Worm (Caenorhabditis elegans) whole organism, young adult: ENCODE results near the gene srx-5.

Experiments
- F10E7.11 ChIP-seq: sonication (generic microtip); optimal IDR thresholded peaks from 2 replicates; lab custom pipeline; 2017; ENCODE audit warnings: mild to moderate bottlenecking, missing genetic modification characterization, moderate library complexity, missing compliant biosample characterization
- F57A8.1 ChIP-seq: fragments of 200-800 bp; sonication (Bioruptor generic); optimal IDR thresholded peaks from 2 replicates; lab custom pipeline; 2018; ENCODE audit warnings: mild to moderate bottlenecking, missing genetic modification characterization, moderate library complexity, missing compliant biosample characterization
- T26A5.8 ChIP-seq: sonication (generic microtip); optimal IDR thresholded peaks from 2 replicates; lab custom pipeline; 2016; ENCODE audit warnings: missing genetic modification characterization, missing compliant biosample characterization
- ZK185.1 ChIP-seq: sonication (generic microtip); optimal IDR thresholded peaks from 2 replicates; lab custom pipeline; 2016; ENCODE audit warnings: mild to moderate bottlenecking, missing genetic modification characterization, missing compliant biosample characterization; ENCODE audit not compliant: poor library complexity, severe bottlenecking
- aptf-3 ChIP-seq: fragments of 200-800 bp; sonication (Bioruptor generic); IDR thresholded peaks from 2 replicates; pipeline ENCODE4 v1.3.6; 2022; ENCODE audit warnings: missing genetic modification characterization, missing compliant biosample characterization
- athp-1 ChIP-seq: sonication (generic microtip); optimal IDR thresholded peaks from 2 replicates; lab custom pipeline; 2017; ENCODE audit warnings: mild to moderate bottlenecking, missing genetic modification characterization, missing compliant biosample characterization
- attf-5 ChIP-seq: fragments of 200-800 bp; sonication (Bioruptor generic); optimal IDR thresholded peaks from 2 replicates; lab custom pipeline; 2018; ENCODE audit warnings: mild to moderate bottlenecking, missing genetic modification characterization, missing compliant biosample characterization
- cebp-1 ChIP-seq, 2 experiments: fragments of 200-800 bp in 1 of 2; sonication (Bioruptor generic) in 1 of 2; sonication (generic microtip) in 1 of 2; IDR thresholded peaks in 1 of 2; optimal IDR thresholded peaks in 1 of 2; 2 replicates each; pipeline versions ENCODE4 v1.3.6 to Lab custom; 2017 to 2022; ENCODE audit warnings: missing compliant biosample characterization in 2 of 2, missing genetic modification characterization in 2 of 2, mild to moderate bottlenecking in 1 of 2, missing genetic modification reagents in 1 of 2, moderate library complexity in 1 of 2
- cebp-2 ChIP-seq: fragments of 200-800 bp; sonication (Bioruptor generic); IDR thresholded peaks from 2 replicates; pipeline ENCODE4 v1.3.6; 2022; ENCODE audit warnings: missing genetic modification characterization, missing compliant biosample characterization
- ceh-58 ChIP-seq: fragments of 200-800 bp; sonication (Bioruptor generic); IDR thresholded peaks from 2 replicates; pipeline ENCODE4 v1.3.6; 2022; ENCODE audit warnings: missing genetic modification characterization, missing compliant biosample characterization
- ceh-79 ChIP-seq: sonication (generic microtip); optimal IDR thresholded peaks from 2 replicates; lab custom pipeline; 2017; ENCODE audit warnings: mild to moderate bottlenecking, missing genetic modification characterization, missing compliant biosample characterization
- ceh-91 ChIP-seq: fragments of 200-800 bp; sonication (Bioruptor generic); IDR thresholded peaks from 2 replicates; pipeline ENCODE4 v1.3.6; 2022; ENCODE audit warnings: missing genetic modification reagents, missing genetic modification characterization, missing compliant biosample characterization
- die-1 ChIP-seq: sonication (generic microtip); optimal IDR thresholded peaks from 2 replicates; lab custom pipeline; 2016; ENCODE audit warnings: missing genotype, mild to moderate bottlenecking, missing genetic modification characterization, missing compliant biosample characterization
- dox-1 ChIP-seq: fragments of 200-800 bp; sonication (Bioruptor generic); IDR thresholded peaks from 2 replicates; pipeline ENCODE4 v1.3.6; 2022; ENCODE audit warnings: missing genetic modification reagents, missing genetic modification characterization, missing compliant biosample characterization
- egl-18 ChIP-seq: fragments of 200-800 bp; sonication (Bioruptor generic); IDR thresholded peaks from 2 replicates; pipeline ENCODE4 v1.3.6; 2022; ENCODE audit warnings: missing genetic modification reagents, missing genetic modification characterization, missing compliant biosample characterization
- ekl-4 ChIP-seq: fragments of 200-800 bp; sonication (Bioruptor generic); IDR thresholded peaks from 2 replicates; pipeline ENCODE4 v1.3.6; 2022; ENCODE audit warnings: missing genetic modification reagents, missing genetic modification characterization, missing compliant biosample characterization
- ets-4 ChIP-seq: fragments of 200-800 bp; sonication (Bioruptor generic); optimal IDR thresholded peaks from 2 replicates; lab custom pipeline; 2018; ENCODE audit warnings: mild to moderate bottlenecking, missing genetic modification characterization, missing compliant biosample characterization
- hlh-12 ChIP-seq: sonication (generic microtip); optimal IDR thresholded peaks from 2 replicates; lab custom pipeline; 2016; ENCODE audit warnings: missing genetic modification characterization, missing compliant biosample characterization
- hlh-26 ChIP-seq: fragments of 200-800 bp; sonication (Bioruptor generic); conservative IDR thresholded peaks from 2 replicates; pipeline ENCODE4 v1.3.6; 2022; ENCODE audit warnings: missing genetic modification reagents, missing genetic modification characterization, missing compliant biosample characterization
- hmg-1.2 ChIP-seq: fragments of 200-800 bp; sonication (Bioruptor generic); IDR thresholded peaks from 2 replicates; pipeline ENCODE4 v1.3.6; 2022; ENCODE audit warnings: missing genetic modification reagents, missing genetic modification characterization, missing compliant biosample characterization
- hmg-20 ChIP-seq: fragments of 200-800 bp; sonication (Bioruptor generic); IDR thresholded peaks from 2 replicates; pipeline ENCODE4 v1.3.6; 2022; ENCODE audit warnings: missing genetic modification reagents, missing genetic modification characterization, missing compliant biosample characterization
- hrde-1 ChIP-seq: sonication (generic microtip); optimal IDR thresholded peaks from 2 replicates; lab custom pipeline; 2016; ENCODE audit warnings: missing genetic modification characterization, mild to moderate bottlenecking, missing compliant biosample characterization, moderate library complexity, missing genotype, missing genetic modification reagents, borderline replicate concordance
- hsf-1 ChIP-seq: fragments of 200-800 bp; sonication (Bioruptor generic); IDR thresholded peaks from 2 replicates; pipeline ENCODE4 v1.3.6; 2022; ENCODE audit warnings: missing genetic modification reagents, missing genetic modification characterization, missing compliant biosample characterization
- lag-1 ChIP-seq: fragments of 200-800 bp; sonication (Bioruptor generic); IDR thresholded peaks from 2 replicates; pipeline ENCODE4 v1.3.6; 2022; ENCODE audit warnings: missing genetic modification reagents, missing genetic modification characterization, missing compliant biosample characterization
- let-526 ChIP-seq: fragments of 200-800 bp; sonication (Bioruptor generic); IDR thresholded peaks from 2 replicates; pipeline ENCODE4 v1.3.6; 2022; ENCODE audit warnings: missing genetic modification reagents, missing genetic modification characterization, missing compliant biosample characterization
- let-607 ChIP-seq, 2 experiments: fragments of 200-800 bp in 1 of 2; sonication (Bioruptor generic) in 1 of 2; sonication (generic microtip) in 1 of 2; optimal IDR thresholded peaks; 2 replicates each; lab custom pipeline; 2016 to 2018; ENCODE audit warnings: mild to moderate bottlenecking in 2 of 2, missing compliant biosample characterization in 2 of 2, missing genetic modification characterization in 2 of 2, moderate library complexity in 2 of 2, missing genotype in 1 of 2
- lin-35 ChIP-seq, 3 experiments: fragments of 150-350 bp in 2 of 3; sonication (generic microtip) in 1 of 3; optimal IDR thresholded peaks; 2 replicates each; lab custom pipeline; 2014 to 2018; ENCODE audit warnings: missing biosample characterization in 3 of 3, missing genetic modification characterization in 3 of 3, missing genetic modification reagents in 3 of 3
- lsl-1 ChIP-seq: fragments of 200-800 bp; sonication (Bioruptor generic); optimal IDR thresholded peaks from 2 replicates; lab custom pipeline; 2018; ENCODE audit warnings: mild to moderate bottlenecking, missing genetic modification characterization, moderate library complexity, missing compliant biosample characterization
- madf-10 ChIP-seq: sonication (generic microtip); optimal IDR thresholded peaks from 2 replicates; lab custom pipeline; 2016; ENCODE audit warnings: mild to moderate bottlenecking, missing genetic modification characterization, missing compliant biosample characterization
- madf-6 ChIP-seq: fragments of 200-800 bp; sonication (Bioruptor generic); IDR thresholded peaks from 2 replicates; pipeline ENCODE4 v1.3.6; 2022; ENCODE audit warnings: missing genetic modification reagents, missing genetic modification characterization, missing compliant biosample characterization
- madf-8 ChIP-seq: fragments of 200-800 bp; sonication (Bioruptor generic); conservative IDR thresholded peaks from 2 replicates; pipeline ENCODE4 v1.3.6; 2022; ENCODE audit warnings: missing genetic modification reagents, missing genetic modification characterization, missing compliant biosample characterization
- mel-28 ChIP-seq: sonication (generic microtip); optimal IDR thresholded peaks from 2 replicates; lab custom pipeline; 2016; ENCODE audit warnings: borderline replicate concordance, mild to moderate bottlenecking, missing genetic modification characterization, missing compliant biosample characterization
- nfya-2 ChIP-seq: fragments of 200-800 bp; sonication (Bioruptor generic); IDR thresholded peaks from 2 replicates; pipeline ENCODE4 v1.3.6; 2022; ENCODE audit warnings: missing genetic modification reagents, missing genetic modification characterization, missing compliant biosample characterization
- nhr-27 ChIP-seq: fragments of 200-800 bp; sonication (Bioruptor generic); optimal IDR thresholded peaks from 2 replicates; lab custom pipeline; 2018; ENCODE audit warnings: mild to moderate bottlenecking, missing genetic modification characterization, moderate library complexity, missing compliant biosample characterization
- nhr-90 ChIP-seq: sonication (generic microtip); optimal IDR thresholded peaks from 2 replicates; lab custom pipeline; 2016; ENCODE audit warnings: missing genotype, mild to moderate bottlenecking, missing genetic modification characterization, missing compliant biosample characterization
- pbrm-1 ChIP-seq: fragments of 200-800 bp; sonication (Bioruptor generic); IDR thresholded peaks from 2 replicates; pipeline ENCODE4 v1.3.6; 2022; ENCODE audit warnings: missing genetic modification reagents, missing genetic modification characterization, missing compliant biosample characterization
- rcor-1 ChIP-seq: fragments of 200-800 bp; sonication (Bioruptor generic); IDR thresholded peaks from 2 replicates; pipeline ENCODE4 v1.3.6; 2022; ENCODE audit warnings: missing genetic modification reagents, missing genetic modification characterization, missing compliant biosample characterization
- repo-1 ChIP-seq: sonication (generic microtip); optimal IDR thresholded peaks from 2 replicates; lab custom pipeline; 2017; ENCODE audit warnings: mild to moderate bottlenecking, missing genetic modification characterization, missing compliant biosample characterization
- sea-2 ChIP-seq: fragments of 200-800 bp; sonication (Bioruptor generic); IDR thresholded peaks from 2 replicates; pipeline ENCODE4 v1.3.6; 2022; ENCODE audit warnings: missing genetic modification characterization, missing compliant biosample characterization
- snpc-3.4 ChIP-seq: sonication (generic microtip); optimal IDR thresholded peaks from 2 replicates; lab custom pipeline; 2017; ENCODE audit warnings: missing genetic modification characterization, mild to moderate bottlenecking, missing compliant biosample characterization, antibody characterized with exemption, moderate library complexity, missing genotype, missing genetic modification reagents
- sptf-2 ChIP-seq: fragments of 200-800 bp; sonication (Bioruptor generic); optimal IDR thresholded peaks from 2 replicates; lab custom pipeline; 2018; ENCODE audit warnings: mild to moderate bottlenecking, missing genetic modification characterization, missing compliant biosample characterization
- tbx-9 ChIP-seq: sonication (generic microtip); optimal IDR thresholded peaks from 2 replicates; lab custom pipeline; 2016; ENCODE audit warnings: borderline replicate concordance, missing genetic modification characterization, inconsistent platforms, missing compliant biosample characterization
- tlf-1 ChIP-seq: fragments of 200-800 bp; sonication (Bioruptor generic); optimal IDR thresholded peaks from 2 replicates; lab custom pipeline; 2018; ENCODE audit warnings: mild to moderate bottlenecking, missing genetic modification characterization, missing compliant biosample characterization
- unc-62 ChIP-seq: fragments of 150-350 bp; optimal IDR thresholded peaks from 2 replicates; lab custom pipeline; 2014; ENCODE audit warnings: missing biosample characterization, missing genetic modification reagents, missing genetic modification characterization
- xnd-1 ChIP-seq: sonication (generic microtip); optimal IDR thresholded peaks from 2 replicates; lab custom pipeline; 2016; ENCODE audit warnings: missing genotype, missing genetic modification reagents, missing genetic modification characterization, missing compliant biosample characterization
- zfh-2 ChIP-seq: fragments of 200-800 bp; sonication (Bioruptor generic); conservative IDR thresholded peaks from 2 replicates; pipeline ENCODE4 v1.3.6; 2022; ENCODE audit warnings: missing genetic modification reagents, missing genetic modification characterization, missing compliant biosample characterization
- zim-3 ChIP-seq: sonication (generic microtip); optimal IDR thresholded peaks from 2 replicates; lab custom pipeline; 2017; ENCODE audit warnings: mild to moderate bottlenecking, missing genetic modification characterization, moderate library complexity, missing compliant biosample characterization
- ztf-22 ChIP-seq: fragments of 200-800 bp; sonication (Bioruptor generic); optimal IDR thresholded peaks from 2 replicates; lab custom pipeline; 2018; ENCODE audit warnings: mild to moderate bottlenecking, missing genetic modification characterization, moderate library complexity, missing compliant biosample characterization
- ztf-25 ChIP-seq: fragments of 200-800 bp; sonication (Bioruptor generic); IDR thresholded peaks from 2 replicates; pipeline ENCODE4 v1.3.6; 2022; ENCODE audit warnings: missing genetic modification reagents, missing genetic modification characterization, missing compliant biosample characterization

The srx-5 gene

ce11 chrV:724470-724890, 24.6 kb downstream of the srx-5 start:
- TF ChIP-seq tbx-9 (tag; lab: Kevin White, UChicago) (no peak), dox-1 (GFP tag; lab: Robert Waterston, UW) (no peak), ceh-58 (GFP tag; lab: Robert Waterston, UW) (no peak), ets-4 (GFP tag; lab: Kevin White, UChicago) (no peak), madf-8 (GFP tag; lab: Robert Waterston, UW) (no peak), madf-6 (GFP tag; lab: Robert Waterston, UW) (no peak), nhr-27 (tag; lab: Kevin White, UChicago) (no peak), aptf-3 (GFP tag; lab: Robert Waterston, UW) (no peak), ztf-25 (GFP tag; lab: Robert Waterston, UW) (no peak), rcor-1 (GFP tag; lab: Robert Waterston, UW) (no peak), hlh-12 (tag; lab: Kevin White, UChicago) (no peak), nfya-2 (no peak), hmg-1.2 (GFP tag; lab: Robert Waterston, UW) (no peak), hsf-1 (no peak; the same call in 1 of the 2 replicates), hmg-20 (no peak), sea-2 (GFP tag; lab: Robert Waterston, UW) (no peak), pbrm-1 (GFP tag; lab: Robert Waterston, UW) (no peak), let-607 (tag; optimal IDR thresholded peaks at IDR 0.05; lab: Kevin White, UChicago) (no peak), athp-1 (tag; lab: Kevin White, UChicago) (no peak), ceh-79 (tag; lab: Kevin White, UChicago) (no peak), cebp-2 (GFP tag; lab: Robert Waterston, UW) (no peak), lsl-1 (no peak), cebp-1 (GFP tag; IDR thresholded peaks at IDR 0.05; lab: Robert Waterston, UW) (no peak), cebp-1 (tag; optimal IDR thresholded peaks at IDR 0.05; lab: Kevin White, UChicago) (no peak), ztf-22 (no peak), F57A8.1 (GFP tag; lab: Kevin White, UChicago) (no peak), let-526 (GFP tag; lab: Robert Waterston, UW) (no peak), snpc-3.4 (tag; lab: Kevin White, UChicago) (peak; percentile 22), unc-62 (GFP tag; lab: Kevin White, UChicago) (no peak), F10E7.11 (no peak), ZK185.1 (tag; lab: Kevin White, UChicago) (no peak), ekl-4 (GFP tag; lab: Robert Waterston, UW) (no peak), madf-10 (tag; lab: Kevin White, UChicago) (no peak), mel-28 (tag; lab: Kevin White, UChicago) (no peak), T26A5.8 (tag; lab: Kevin White, UChicago) (no peak), repo-1 (peak; percentile 61), nhr-90 (peak; percentile 18), lag-1 (GFP tag; lab: Robert Waterston, UW) (no peak), zfh-2 (GFP tag; lab: Robert Waterston, UW) (peak; percentile 75), xnd-1 (tag; lab: Kevin White, UChicago) (no peak), zim-3 (tag; lab: Kevin White, UChicago) (peak; percentile 54), die-1 (tag; lab: Kevin White, UChicago) (no peak), hrde-1 (tag; lab: Kevin White, UChicago) (no peak), attf-5 (GFP tag; lab: Kevin White, UChicago) (no peak), hlh-26 (no peak), lin-35 (GFP tag; optimal IDR thresholded peaks at IDR 0.05; lab: Kevin White, UChicago) (peak in 1 of 3 experiments; percentile 43), sptf-2 (GFP tag; lab: Kevin White, UChicago) (no peak), tlf-1 (no peak), ceh-91 (GFP tag; lab: Robert Waterston, UW) (no peak), egl-18 (GFP tag; lab: Robert Waterston, UW) (no peak)
